Worm (Caenorhabditis elegans) whole organism, midembryonic: ENCODE data around the gene pgm-2.

Source experiments
- T22C8.4 ChIP-seq: fragments of 200-800 bp; sonication (Bioruptor generic); IDR thresholded peaks from 2 replicates; pipeline ENCODE4 v1.3.6; 2022; ENCODE audit warnings: missing genetic modification characterization, missing compliant biosample characterization
- cog-1 ChIP-seq: sonication (generic microtip); optimal IDR thresholded peaks from 2 replicates; lab custom pipeline; 2016; ENCODE audit warnings: missing genetic modification characterization, missing compliant biosample characterization
- flt-1 ChIP-seq: fragments of 200-800 bp; sonication (Bioruptor generic); IDR thresholded peaks from 2 replicates; pipeline ENCODE4 v1.3.6; 2022; ENCODE audit warnings: missing genetic modification characterization, missing compliant biosample characterization
- klf-2 ChIP-seq: fragments of 200-800 bp; sonication (Bioruptor generic); conservative IDR thresholded peaks from 2 replicates; pipeline ENCODE4 v1.3.6; 2022; ENCODE audit warnings: missing genetic modification reagents, missing genetic modification characterization, missing compliant biosample characterization
- med-1 ChIP-seq: sonication (generic microtip); optimal IDR thresholded peaks from 2 replicates; lab custom pipeline; 2017; ENCODE audit warnings: missing genetic modification characterization, mild to moderate bottlenecking, missing compliant biosample characterization, antibody characterized with exemption, missing genetic modification reagents; ENCODE audit not compliant: insufficient read depth
- ref-1 ChIP-seq: fragments of 200-800 bp; sonication (Bioruptor generic); conservative IDR thresholded peaks from 2 replicates; pipeline ENCODE4 v1.3.6; 2022; ENCODE audit warnings: missing genetic modification reagents, missing genetic modification characterization, missing compliant biosample characterization
- tab-1 ChIP-seq: fragments of 200-800 bp; sonication (Bioruptor generic); IDR thresholded peaks from 2 replicates; pipeline ENCODE4 v1.3.6; 2022; ENCODE audit warnings: missing genetic modification characterization, missing compliant biosample characterization
- ztf-23 ChIP-seq: fragments of 200-800 bp; sonication (Bioruptor generic); IDR thresholded peaks from 2 replicates; pipeline ENCODE4 v1.3.6; 2022; ENCODE audit warnings: missing genetic modification reagents, missing genetic modification characterization, missing compliant biosample characterization
- ztf-29 ChIP-seq: fragments of 200-800 bp; sonication (Bioruptor generic); IDR thresholded peaks from 2 replicates; pipeline ENCODE4 v1.3.6; 2022; ENCODE audit warnings: missing genetic modification reagents, missing genetic modification characterization, missing compliant biosample characterization

The pgm-2 gene

DNA sequence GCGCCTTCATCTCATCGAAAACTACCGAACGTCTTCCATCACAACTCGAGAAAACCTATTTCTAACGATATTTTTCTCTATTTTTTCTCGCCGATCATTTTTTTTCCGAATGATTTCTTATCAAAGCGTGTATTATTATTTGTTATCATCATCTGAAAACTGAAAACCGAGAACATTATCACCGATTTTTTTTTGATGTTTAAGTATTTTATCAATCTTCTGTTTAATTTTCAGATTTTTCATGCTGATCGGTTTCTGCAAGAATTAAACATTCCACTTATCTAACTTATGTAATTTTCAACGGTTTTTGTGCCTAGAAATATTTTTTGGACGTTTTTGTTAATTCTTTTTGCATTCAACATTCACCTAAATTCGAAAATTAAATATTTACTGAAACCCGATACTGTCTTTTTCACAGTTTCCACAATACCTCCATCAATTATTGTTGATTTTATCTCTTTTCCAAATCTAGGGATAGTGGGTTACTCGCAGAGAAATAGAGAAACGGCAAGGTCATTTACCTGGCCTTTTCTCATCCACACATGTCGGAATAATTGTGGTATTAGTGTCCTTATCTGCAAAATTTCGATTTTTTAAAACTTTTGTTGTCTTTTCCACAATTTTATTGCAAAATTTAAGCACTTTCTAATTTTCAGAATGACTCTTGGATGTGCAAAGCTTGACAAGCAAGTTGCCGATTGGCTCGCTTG is at the start of gene pgm-2:
Gene pgm-2 (plus strand): TSS at position 657 of the 710 bp plus-strand sequence.
- TF ChIP-seq ztf-29 (GFP tag; lab: Robert Waterston, UW) = no peak
- no peak for TF ChIP-seq ref-1
- TF ChIP-seq flt-1 = no peak
- no peak for TF ChIP-seq tab-1 (GFP tag; lab: Robert Waterston, UW)

DNA sequence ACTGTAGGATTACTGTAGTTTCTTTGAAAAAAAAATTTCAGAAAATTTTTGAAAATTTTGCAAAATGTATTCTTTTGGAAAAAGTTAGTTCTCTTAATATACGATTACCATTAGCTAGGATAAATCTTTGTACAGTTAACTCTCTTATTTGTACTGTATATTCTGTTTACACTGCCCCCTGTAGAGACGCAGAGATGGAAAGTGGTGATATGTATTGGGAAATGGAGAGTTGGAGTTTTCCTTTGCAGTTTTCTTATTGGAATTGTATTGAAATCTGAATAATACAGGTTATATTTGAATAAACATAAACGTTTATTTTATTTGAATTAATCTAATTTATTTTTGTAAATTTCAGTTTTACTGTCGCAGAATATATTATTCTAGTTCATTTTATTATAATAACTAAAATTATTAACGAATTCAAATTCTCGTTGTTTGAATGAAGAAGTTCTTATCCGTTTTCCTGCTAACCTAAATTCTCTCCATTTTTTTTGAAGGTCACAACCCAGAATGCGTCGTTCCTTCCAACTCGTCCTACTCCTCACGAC is 44.9 kb upstream of the pgm-2 start, which contains the start of gene F56A8.9:
Gene F56A8.9 (plus strand): TSS at position 498 of the 548 bp plus-strand sequence.
- TF ChIP-seq T22C8.4 (GFP tag; lab: Robert Waterston, UW) (no peak), med-1 (no peak), klf-2 (no peak), flt-1 (no peak)

DNA sequence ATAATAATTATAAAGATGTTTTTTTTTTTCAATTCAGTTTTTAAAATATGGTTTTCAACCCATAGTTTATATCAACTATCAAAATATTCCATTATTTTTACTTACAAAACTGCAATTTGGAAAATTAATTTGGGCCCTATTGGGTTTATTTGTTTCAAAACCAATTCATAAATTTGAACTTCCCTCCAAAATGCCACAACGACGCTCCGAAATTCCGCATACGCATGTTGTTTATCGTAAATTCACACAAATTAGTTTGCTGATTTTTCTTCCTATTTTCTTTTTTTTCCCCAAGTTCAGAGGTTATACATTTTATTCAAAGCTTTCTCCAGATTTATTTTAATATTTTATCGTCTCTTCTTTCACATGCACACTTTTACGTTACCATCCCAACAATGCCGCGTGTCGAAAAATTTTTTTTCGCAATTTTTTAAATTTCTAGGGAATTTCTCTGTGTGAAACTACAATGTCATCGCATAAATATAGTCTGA is 42.7 kb upstream of the pgm-2 start, which contains the start of gene F56A8.3:
Gene F56A8.3 (plus strand): TSS at position 441 of the 491 bp plus-strand sequence.
- TF ChIP-seq klf-2 = no peak
- no peak for TF ChIP-seq tab-1 (GFP tag; lab: Robert Waterston, UW)
- TF ChIP-seq ztf-29 (GFP tag; lab: Robert Waterston, UW) = no peak
- no peak for TF ChIP-seq med-1
- TF ChIP-seq ztf-23 = no peak
- no peak for TF ChIP-seq flt-1
- no peak for TF ChIP-seq cog-1
- no peak for TF ChIP-seq T22C8.4 (GFP tag; lab: Robert Waterston, UW)
- TF ChIP-seq ref-1 = no peak

DNA sequence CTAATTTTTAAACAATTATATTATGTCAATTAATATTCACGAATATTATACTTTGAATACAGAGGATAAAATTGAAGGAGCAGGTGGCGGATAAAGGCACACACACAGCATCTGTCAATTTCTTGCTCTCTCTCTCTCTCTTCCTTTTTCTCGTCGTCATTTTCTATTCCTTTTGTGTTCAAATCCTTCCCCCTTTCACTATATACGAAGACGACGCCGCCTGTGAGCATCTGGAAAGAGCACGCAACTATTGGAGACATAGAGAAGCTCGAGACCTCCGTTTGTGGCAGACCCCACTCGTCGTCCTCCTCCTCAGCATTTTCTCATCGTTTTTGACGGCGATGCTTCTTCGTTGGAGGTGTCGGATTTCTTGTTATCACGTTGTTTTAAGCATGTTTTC is 41.0 kb upstream of the pgm-2 start:
- TF ChIP-seq tab-1 (GFP tag; lab: Robert Waterston, UW) = no peak
- TF ChIP-seq T22C8.4 (GFP tag; lab: Robert Waterston, UW) = no peak
- TF ChIP-seq med-1 = no peak
- TF ChIP-seq cog-1 = no peak
- no peak for TF ChIP-seq ztf-23
- no peak for TF ChIP-seq ztf-29 (GFP tag; lab: Robert Waterston, UW)
- TF ChIP-seq klf-2 = no peak
- no peak for TF ChIP-seq ref-1
- TF ChIP-seq flt-1 = no peak

- TF ChIP-seq flt-1 (0 out of 2 replicates have a peak, but pooled peaks have one; percentile 17), ztf-23 (no peak), tab-1 (GFP tag; lab: Robert Waterston, UW) (no peak), klf-2 (no peak)
Observed at ce11 chrIII:13258752-13259151, 40.4 kb upstream of the pgm-2 start.

- TF ChIP-seq flt-1 (no peak), ztf-23 (no peak), tab-1 (GFP tag; lab: Robert Waterston, UW) (no peak), T22C8.4 (GFP tag; lab: Robert Waterston, UW) (no peak), ref-1 (no peak), cog-1 (no peak), ztf-29 (GFP tag; lab: Robert Waterston, UW) (no peak), med-1 (no peak), klf-2 (no peak)
Observed at ce11 chrIII:13260344-13260743, 38.8 kb upstream of the pgm-2 start.

ce11 chrIII:13262987-13263386 is 36.2 kb upstream of the pgm-2 start, which contains the start of gene F56A8.4:
Gene F56A8.4, plus strand, starts transcription at chrIII:13263287.
- TF ChIP-seq tab-1 (GFP tag; lab: Robert Waterston, UW) (no peak), klf-2 (no peak), flt-1 (no peak), med-1 (no peak), ztf-23 (no peak), T22C8.4 (GFP tag; lab: Robert Waterston, UW) (no peak), cog-1 (no peak), ref-1 (no peak), ztf-29 (GFP tag; lab: Robert Waterston, UW) (no peak)

ce11 chrIII:13265566-13265965 is 33.6 kb upstream of the pgm-2 start, which contains the start of gene F56A8.5:
Gene F56A8.5, plus strand, starts transcription at chrIII:13265866.
- no peak for TF ChIP-seq tab-1 (GFP tag; lab: Robert Waterston, UW)
- TF ChIP-seq ref-1 = no peak
- TF ChIP-seq ztf-29 (GFP tag; lab: Robert Waterston, UW) = no peak
- no peak for TF ChIP-seq ztf-23
- TF ChIP-seq flt-1 = no peak
- TF ChIP-seq cog-1 = no peak

- no peak for TF ChIP-seq klf-2
- no peak for TF ChIP-seq ztf-23
- TF ChIP-seq tab-1 (GFP tag; lab: Robert Waterston, UW) = no peak
- TF ChIP-seq ztf-29 (GFP tag; lab: Robert Waterston, UW) = no peak
- no peak for TF ChIP-seq flt-1
- TF ChIP-seq cog-1 = no peak
- no peak for TF ChIP-seq med-1
- no peak for TF ChIP-seq ref-1
- no peak for TF ChIP-seq T22C8.4 (GFP tag; lab: Robert Waterston, UW)
Observed at ce11 chrIII:13267046-13267445, 32.1 kb upstream of the pgm-2 start.

ce11 chrIII:13268856-13269255 is 30.3 kb upstream of the pgm-2 start, which contains the start of gene cpf-2:
Gene cpf-2, minus strand, starts transcription at chrIII:13268883.
- 0 out of 2 replicates have a peak, but pooled peaks have one; percentile 23 for TF ChIP-seq ref-1
- TF ChIP-seq flt-1 = peak; percentile 88
- 0 out of 2 replicates have a peak, but pooled peaks have one; percentile 25 for TF ChIP-seq ztf-29 (GFP tag; lab: Robert Waterston, UW)
- TF ChIP-seq tab-1 (GFP tag; lab: Robert Waterston, UW) = peak; percentile 73; the same call in 1 of the 2 replicates
- TF ChIP-seq klf-2 = 0 out of 2 replicates have a peak, but pooled peaks have one; percentile 44
- peak; percentile 73 for TF ChIP-seq T22C8.4 (GFP tag; lab: Robert Waterston, UW)
- peak; percentile 83 for TF ChIP-seq ztf-23
- TF ChIP-seq med-1 = peak; percentile 89
- peak; percentile 45 for TF ChIP-seq cog-1

ce11 chrIII:13270896-13271295 is 28.3 kb upstream of the pgm-2 start:
- no peak for TF ChIP-seq klf-2
- no peak for TF ChIP-seq flt-1
- TF ChIP-seq ztf-29 (GFP tag; lab: Robert Waterston, UW) = no peak
- TF ChIP-seq cog-1 = no peak
- TF ChIP-seq med-1 = no peak
- TF ChIP-seq T22C8.4 (GFP tag; lab: Robert Waterston, UW) = no peak
- no peak for TF ChIP-seq ref-1
- TF ChIP-seq tab-1 (GFP tag; lab: Robert Waterston, UW) = no peak
- TF ChIP-seq ztf-23 = no peak
